Fruit fly (Drosophila melanogaster) whole organism, pupa: ENCODE measurements around the gene CG17633.

ENCODE experiments used
- CG10348 ChIP-seq: fragments of 200-800 bp; sonication (Bioruptor generic); IDR thresholded peaks from 2 replicates; pipeline ENCODE4 v1.3.6; 2022; ENCODE audit warnings: missing biosample characterization, missing genetic modification characterization
- CG15710 ChIP-seq: fragments of 200-800 bp; sonication (Bioruptor generic); optimal IDR thresholded peaks from 2 replicates; lab custom pipeline; 2018; ENCODE audit warnings: missing biosample characterization, mild to moderate bottlenecking, missing genetic modification characterization, moderate library complexity
- CG32121 ChIP-seq: fragments of 200-800 bp; sonication (Bioruptor generic); IDR thresholded peaks from 2 replicates; pipeline ENCODE4 v1.3.6; 2022; ENCODE audit warnings: missing biosample characterization, missing genetic modification characterization
- CG4496 ChIP-seq: fragments of 200-800 bp; sonication (Bioruptor generic); IDR thresholded peaks from 3 replicates; pipeline ENCODE4 v1.3.6; 2022; ENCODE audit warnings: missing biosample characterization, missing genetic modification characterization
- CG8159 ChIP-seq: fragments of 200-800 bp; sonication (Bioruptor generic); optimal IDR thresholded peaks from 3 replicates; lab custom pipeline; 2018; ENCODE audit warnings: missing biosample characterization, mild to moderate bottlenecking, missing genetic modification characterization, moderate library complexity
- CG9948 ChIP-seq: fragments of 200-800 bp; sonication (Bioruptor generic); optimal IDR thresholded peaks from 2 replicates; lab custom pipeline; 2018; ENCODE audit warnings: missing biosample characterization, mild to moderate bottlenecking, missing genetic modification characterization, moderate library complexity
- D1 ChIP-seq: fragments of 200-800 bp; sonication (Bioruptor generic); optimal IDR thresholded peaks from 2 replicates; lab custom pipeline; 2018; ENCODE audit warnings: missing biosample characterization, mild to moderate bottlenecking, missing genetic modification characterization, moderate library complexity
- Snoo ChIP-seq: fragments of 200-800 bp; sonication (Bioruptor generic); optimal IDR thresholded peaks from 3 replicates; lab custom pipeline; 2017; ENCODE audit warnings: missing biosample characterization, mild to moderate bottlenecking, missing genetic modification characterization, inconsistent platforms
- fd96Ca ChIP-seq: fragments of 200-800 bp; sonication (Bioruptor generic); IDR thresholded peaks from 3 replicates; pipeline ENCODE4 v1.3.6; 2022; ENCODE audit warnings: missing biosample characterization, missing genetic modification characterization
- rn ChIP-seq: fragments of 200-800 bp; sonication (Bioruptor generic); IDR thresholded peaks from 2 replicates; pipeline ENCODE4 v1.3.6; 2022; ENCODE audit warnings: missing biosample characterization, missing genetic modification characterization

DNA sequence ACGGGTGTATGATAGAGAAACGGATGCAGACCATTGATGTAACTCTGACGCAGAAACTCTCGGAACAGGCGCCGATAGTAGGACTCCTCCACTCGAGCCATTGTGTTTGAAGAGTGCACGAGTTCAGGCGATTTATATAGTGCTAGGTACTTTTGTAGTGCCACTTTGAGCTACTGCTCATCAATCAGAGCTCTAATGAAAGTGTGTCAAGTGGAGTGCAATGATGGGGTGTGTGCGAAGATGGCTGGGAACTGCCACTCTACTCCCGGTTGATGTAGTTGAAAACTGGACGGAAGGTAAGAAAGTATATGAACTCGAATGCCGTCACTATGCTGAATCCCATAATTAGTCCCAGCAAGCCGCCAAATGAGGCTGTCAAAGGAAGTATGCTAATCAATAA lies 2.0 kb downstream of the CG17633 start, which contains the start of gene ppk18:
- TF ChIP-seq CG15710 (tag; lab: Kevin White, UChicago): no peak
- no peak for TF ChIP-seq CG32121
- no peak for TF ChIP-seq D1 (tag; lab: Kevin White, UChicago)
- TF ChIP-seq CG8159 (tag; lab: Kevin White, UChicago): no peak
- no peak for TF ChIP-seq Snoo
- TF ChIP-seq CG10348 (GFP tag; lab: Robert Waterston, UW): no peak
- no peak for TF ChIP-seq CG9948
- no peak for TF ChIP-seq CG4496
- no peak for TF ChIP-seq rn (GFP tag; lab: Robert Waterston, UW)
- TF ChIP-seq fd96Ca (GFP tag; lab: Robert Waterston, UW): no peak
